Worm (Caenorhabditis elegans) whole organism, late embryonic: ENCODE data around the gene wdr-5.1.
A peak's percentile ranks its signal among the peaks of the same experiment; 100 is the strongest.

ENCODE experiments used
- C08G9.2 ChIP-seq: sonication (generic microtip); optimal IDR thresholded peaks from 2 replicates; lab custom pipeline; 2016; ENCODE audit warnings: mild to moderate bottlenecking, missing genetic modification characterization, moderate library complexity, missing compliant biosample characterization
- C38D4.7 ChIP-seq: fragments of 200-800 bp; sonication (Bioruptor generic); optimal IDR thresholded peaks from 2 replicates; lab custom pipeline; 2018; ENCODE audit warnings: mild to moderate bottlenecking, missing genetic modification characterization, moderate library complexity, missing compliant biosample characterization
- K02D7.2 ChIP-seq: sonication (generic microtip); optimal IDR thresholded peaks from 2 replicates; lab custom pipeline; 2017; ENCODE audit warnings: mild to moderate bottlenecking, missing genetic modification characterization, missing compliant biosample characterization
- T23F11.4 ChIP-seq: fragments of 200-800 bp; sonication (Bioruptor generic); optimal IDR thresholded peaks from 2 replicates; lab custom pipeline; 2018; ENCODE audit warnings: mild to moderate bottlenecking, missing genetic modification characterization, missing compliant biosample characterization
- Y22D7AL.16 ChIP-seq: sonication (generic microtip); optimal IDR thresholded peaks from 2 replicates; lab custom pipeline; 2016; ENCODE audit warnings: missing genetic modification characterization, missing compliant biosample characterization
- ama-1 ChIP-seq: fragments of 150-350 bp; optimal IDR thresholded peaks from 2 replicates; lab custom pipeline; 2014
- ceh-14 ChIP-seq: sonication (generic microtip); optimal IDR thresholded peaks from 2 replicates; lab custom pipeline; 2016; ENCODE audit warnings: missing genotype, missing genetic modification characterization, missing compliant biosample characterization
- ceh-18 ChIP-seq: sonication (generic microtip); optimal IDR thresholded peaks from 2 replicates; lab custom pipeline; 2016; ENCODE audit warnings: missing genetic modification characterization, missing compliant biosample characterization
- ceh-19 ChIP-seq: fragments of 200-800 bp; sonication (Bioruptor generic); optimal IDR thresholded peaks from 2 replicates; lab custom pipeline; 2018; ENCODE audit warnings: mild to moderate bottlenecking, missing genetic modification characterization, missing compliant biosample characterization
- ceh-2 ChIP-seq: sonication (generic microtip); optimal IDR thresholded peaks from 2 replicates; lab custom pipeline; 2016; ENCODE audit warnings: missing genotype, missing genetic modification characterization, missing compliant biosample characterization
- ceh-24 ChIP-seq: sonication (generic microtip); optimal IDR thresholded peaks from 2 replicates; lab custom pipeline; 2016; ENCODE audit warnings: mild to moderate bottlenecking, missing genetic modification characterization, missing compliant biosample characterization
- ceh-30 ChIP-seq: fragments of 150-350 bp; optimal IDR thresholded peaks from 2 replicates; lab custom pipeline; 2014; ENCODE audit warnings: missing biosample characterization, missing genetic modification characterization
- ceh-31 ChIP-seq: sonication (generic microtip); optimal IDR thresholded peaks from 2 replicates; lab custom pipeline; 2016; ENCODE audit warnings: missing genetic modification characterization, missing compliant biosample characterization
- ceh-6 ChIP-seq: fragments of 200-800 bp; sonication (Bioruptor generic); optimal IDR thresholded peaks from 2 replicates; lab custom pipeline; 2018; ENCODE audit warnings: mild to moderate bottlenecking, missing genetic modification characterization, missing compliant biosample characterization
- che-1 ChIP-seq: sonication (generic microtip); optimal IDR thresholded peaks from 2 replicates; lab custom pipeline; 2016; ENCODE audit warnings: mild to moderate bottlenecking, missing genetic modification characterization, missing compliant biosample characterization
- dve-1 ChIP-seq: sonication (generic microtip); optimal IDR thresholded peaks from 2 replicates; lab custom pipeline; 2017; ENCODE audit warnings: antibody characterized with exemption, mild to moderate bottlenecking, missing genetic modification characterization, missing compliant biosample characterization
- elt-2 ChIP-seq: sonication (generic microtip); optimal IDR thresholded peaks from 2 replicates; lab custom pipeline; 2016; ENCODE audit warnings: missing genetic modification reagents, missing genetic modification characterization, missing compliant biosample characterization
- eyg-1 ChIP-seq: sonication (generic microtip); optimal IDR thresholded peaks from 2 replicates; lab custom pipeline; 2016; ENCODE audit warnings: missing genotype, missing genetic modification characterization, missing compliant biosample characterization
- fax-1 ChIP-seq: sonication (generic microtip); optimal IDR thresholded peaks from 2 replicates; lab custom pipeline; 2016; ENCODE audit warnings: missing genotype, missing genetic modification characterization, missing compliant biosample characterization
- fkh-10 ChIP-seq: fragments of 150-350 bp; optimal IDR thresholded peaks from 2 replicates; lab custom pipeline; 2014; ENCODE audit warnings: missing biosample characterization, missing genetic modification reagents, missing genetic modification characterization
- fkh-6 ChIP-seq: sonication (generic microtip); optimal IDR thresholded peaks from 2 replicates; lab custom pipeline; 2016; ENCODE audit warnings: missing genetic modification characterization, missing compliant biosample characterization
- gmeb-2 ChIP-seq: sonication (generic microtip); optimal IDR thresholded peaks from 2 replicates; lab custom pipeline; 2016; ENCODE audit warnings: missing genetic modification characterization, inconsistent platforms, missing compliant biosample characterization
- hlh-13 ChIP-seq: fragments of 200-800 bp; sonication (Bioruptor generic); optimal IDR thresholded peaks from 2 replicates; lab custom pipeline; 2018; ENCODE audit warnings: mild to moderate bottlenecking, missing genetic modification characterization, missing compliant biosample characterization
- hlh-30 ChIP-seq: sonication (generic microtip); optimal IDR thresholded peaks from 2 replicates; lab custom pipeline; 2017; ENCODE audit warnings: antibody characterized with exemption, missing genetic modification characterization, missing compliant biosample characterization; ENCODE audit not compliant: insufficient read depth
- hlh-8 ChIP-seq: sonication (generic microtip); optimal IDR thresholded peaks from 2 replicates; lab custom pipeline; 2016; ENCODE audit warnings: missing genotype, missing genetic modification characterization, missing compliant biosample characterization
- lim-6 ChIP-seq: sonication (generic microtip); optimal IDR thresholded peaks from 2 replicates; lab custom pipeline; 2016; ENCODE audit warnings: missing genetic modification characterization, missing compliant biosample characterization
- lin-11 ChIP-seq: fragments of 200-800 bp; sonication (Bioruptor generic); optimal IDR thresholded peaks from 2 replicates; lab custom pipeline; 2018; ENCODE audit warnings: mild to moderate bottlenecking, missing genetic modification characterization, missing compliant biosample characterization
- madf-2 ChIP-seq: sonication (generic microtip); optimal IDR thresholded peaks from 2 replicates; lab custom pipeline; 2017; ENCODE audit warnings: missing genetic modification characterization, missing compliant biosample characterization
- npax-4 ChIP-seq: sonication (generic microtip); optimal IDR thresholded peaks from 2 replicates; lab custom pipeline; 2016; ENCODE audit warnings: missing genetic modification characterization, missing compliant biosample characterization
- odd-2 ChIP-seq: sonication (generic microtip); optimal IDR thresholded peaks from 2 replicates; lab custom pipeline; 2017; ENCODE audit warnings: antibody characterized with exemption, mild to moderate bottlenecking, missing genetic modification characterization, missing compliant biosample characterization
- pag-3 ChIP-seq: sonication (generic microtip); optimal IDR thresholded peaks from 2 replicates; lab custom pipeline; 2016; ENCODE audit warnings: missing compliant biosample characterization, missing genetic modification characterization, borderline replicate concordance
- pat-9 ChIP-seq: fragments of 200-800 bp; sonication (Bioruptor generic); optimal IDR thresholded peaks from 2 replicates; lab custom pipeline; 2018; ENCODE audit warnings: mild to moderate bottlenecking, missing genetic modification characterization, moderate library complexity, missing compliant biosample characterization
- pax-1 ChIP-seq: fragments of 150-350 bp; optimal IDR thresholded peaks from 2 replicates; lab custom pipeline; 2014; ENCODE audit warnings: missing biosample characterization, missing genetic modification characterization
- pha-4 ChIP-seq: fragments of 150-350 bp; optimal IDR thresholded peaks from 2 replicates; lab custom pipeline; 2018; ENCODE audit warnings: missing biosample characterization, missing genetic modification reagents, missing genetic modification characterization
- ref-2 ChIP-seq: sonication (generic microtip); optimal IDR thresholded peaks from 2 replicates; lab custom pipeline; 2016; ENCODE audit warnings: missing genetic modification characterization, missing compliant biosample characterization
- rnt-1 ChIP-seq: sonication (generic microtip); optimal IDR thresholded peaks from 2 replicates; lab custom pipeline; 2016; ENCODE audit warnings: missing genetic modification characterization, missing compliant biosample characterization
- sdc-2 ChIP-seq: sonication (generic microtip); optimal IDR thresholded peaks from 2 replicates; lab custom pipeline; 2016; ENCODE audit warnings: missing genotype, missing genetic modification characterization, missing compliant biosample characterization
- sox-2 ChIP-seq: fragments of 200-800 bp; sonication (Bioruptor generic); IDR thresholded peaks from 2 replicates; pipeline ENCODE4 v1.3.6; 2022; ENCODE audit warnings: missing genetic modification reagents, missing genetic modification characterization, missing compliant biosample characterization
- tbx-2 ChIP-seq: sonication (generic microtip); optimal IDR thresholded peaks from 2 replicates; lab custom pipeline; 2016; ENCODE audit warnings: missing genetic modification characterization, missing compliant biosample characterization
- tbx-7 ChIP-seq: sonication (generic microtip); optimal IDR thresholded peaks from 2 replicates; lab custom pipeline; 2016; ENCODE audit warnings: missing genotype, missing genetic modification characterization, missing compliant biosample characterization
- ttx-3 ChIP-seq: sonication (generic microtip); optimal IDR thresholded peaks from 2 replicates; lab custom pipeline; 2016; ENCODE audit warnings: missing genetic modification reagents, missing genetic modification characterization, missing compliant biosample characterization
- unc-3 ChIP-seq, 2 experiments: fragments of 200-800 bp in 1 of 2; sonication (Bioruptor generic) in 1 of 2; sonication (generic microtip) in 1 of 2; conservative IDR thresholded peaks in 1 of 2; optimal IDR thresholded peaks in 1 of 2; 2 replicates each; pipeline versions ENCODE4 v1.3.6 to Lab custom; 2016 to 2022; ENCODE audit warnings: missing compliant biosample characterization in 2 of 2, missing genetic modification characterization in 2 of 2, missing genetic modification reagents in 1 of 2
- unc-42 ChIP-seq: sonication (generic microtip); optimal IDR thresholded peaks from 2 replicates; lab custom pipeline; 2016; ENCODE audit warnings: missing genotype, missing genetic modification characterization, missing compliant biosample characterization
- unc-55 ChIP-seq: sonication (generic microtip); optimal IDR thresholded peaks from 2 replicates; lab custom pipeline; 2017; ENCODE audit warnings: missing biosample characterization, missing genetic modification reagents, missing genetic modification characterization
- unc-86 ChIP-seq: sonication (generic microtip); optimal IDR thresholded peaks from 2 replicates; lab custom pipeline; 2016; ENCODE audit warnings: missing genetic modification characterization, missing compliant biosample characterization
- zip-5 ChIP-seq: sonication (generic microtip); optimal IDR thresholded peaks from 2 replicates; lab custom pipeline; 2016; ENCODE audit warnings: missing genetic modification characterization, missing compliant biosample characterization
- ztf-16 ChIP-seq: sonication (generic microtip); optimal IDR thresholded peaks from 2 replicates; lab custom pipeline; 2017; ENCODE audit warnings: missing genetic modification characterization, missing compliant biosample characterization

Gene wdr-5.1

DNA sequence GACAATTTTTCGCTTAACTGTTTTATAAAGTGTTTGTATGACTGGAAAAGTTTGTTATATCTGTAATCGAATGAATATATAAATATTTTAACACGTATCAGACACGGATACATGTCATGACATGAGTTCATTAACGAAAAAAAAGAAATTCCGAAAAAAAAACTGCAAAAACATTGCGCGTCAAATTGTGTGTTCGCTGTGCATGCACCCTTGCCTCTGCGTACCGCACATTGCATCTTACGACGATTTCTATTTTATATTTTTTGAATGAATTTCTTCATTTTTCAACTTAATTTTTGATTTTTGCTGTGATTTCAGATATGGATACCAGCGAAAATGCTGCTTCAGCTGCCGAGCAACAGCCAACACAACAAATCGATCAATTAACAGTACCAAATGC, at the start of gene wdr-5.1:
Gene wdr-5.1 (plus strand): TSS at position 319 of the 400 bp plus-strand sequence.
- TF ChIP-seq madf-2 (tag; lab: Kevin White, UChicago) (no peak), odd-2 (no peak), sox-2 (GFP tag; lab: Robert Waterston, UW) (no peak), ceh-31 (no peak), ceh-24 (tag; lab: Kevin White, UChicago) (no peak)

DNA sequence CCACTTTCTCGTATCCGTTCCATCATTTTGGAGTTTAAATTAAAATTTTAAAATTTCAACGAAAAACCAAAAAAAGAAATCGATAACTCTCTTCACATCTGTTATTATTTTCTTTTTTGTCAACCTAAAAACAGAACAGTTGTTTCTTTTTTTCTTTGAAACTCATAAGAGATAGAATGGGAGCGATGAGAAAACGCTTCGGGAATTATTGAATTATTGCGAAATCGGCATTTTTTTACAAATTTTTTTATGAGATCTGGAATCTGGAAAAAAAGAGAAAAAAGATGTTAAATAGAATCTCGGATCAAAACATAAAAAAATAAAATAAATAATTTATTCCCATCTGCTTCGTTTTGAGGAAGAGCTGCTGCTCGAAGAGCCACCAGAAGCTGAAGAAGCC, 47.6 kb upstream of the wdr-5.1 start, which contains the start of gene C46F11.5:
Gene C46F11.5 (minus strand): TSS at position 128 of the 400 bp plus-strand sequence.
- TF ChIP-seq fax-1 (tag; lab: Kevin White, UChicago) (no peak), hlh-8 (tag; lab: Kevin White, UChicago) (no peak), tbx-7 (no peak), ceh-19 (GFP tag; lab: Kevin White, UChicago) (no peak), ceh-14 (tag; lab: Kevin White, UChicago) (no peak), ztf-16 (tag; lab: Kevin White, UChicago) (no peak), unc-86 (tag; lab: Kevin White, UChicago) (no peak), C38D4.7 (no peak), rnt-1 (tag; lab: Kevin White, UChicago) (no peak), ceh-31 (no peak), lim-6 (no peak), dve-1 (tag; lab: Kevin White, UChicago) (no peak), hlh-30 (tag; lab: Kevin White, UChicago) (no peak)

DNA sequence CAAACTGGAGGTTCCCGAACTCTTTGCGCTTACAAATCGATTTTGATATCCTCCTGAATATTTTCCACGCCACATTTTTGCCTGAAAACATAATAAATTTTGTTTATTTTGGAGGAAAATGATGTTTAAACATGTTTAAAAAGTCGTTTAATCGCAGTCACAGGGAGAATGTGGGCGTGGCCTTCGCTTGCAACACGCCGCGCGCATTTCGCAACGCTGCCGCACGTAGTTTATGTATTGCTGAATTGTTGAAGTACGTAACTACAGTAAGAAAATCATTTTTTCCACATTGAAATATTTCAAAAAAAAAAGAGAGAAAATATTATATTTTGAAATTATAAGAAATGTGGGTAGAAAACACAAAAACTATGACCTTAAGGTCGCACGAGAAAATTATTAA, 40.9 kb upstream of the wdr-5.1 start, which contains the start of gene C46F11.4:
Gene C46F11.4 (minus strand): TSS at position 81 of the 400 bp plus-strand sequence.
- TF ChIP-seq ceh-14 (tag; lab: Kevin White, UChicago) = peak; percentile 92
- peak; percentile 78 for TF ChIP-seq che-1 (tag; lab: Kevin White, UChicago)
- no peak for TF ChIP-seq pha-4
- TF ChIP-seq eyg-1 (tag; lab: Kevin White, UChicago) = peak; percentile 56
- peak; percentile 83 for TF ChIP-seq unc-3 (GFP tag; conservative IDR thresholded peaks at IDR 0.05; lab: Robert Waterston, UW)
- peak; percentile 84 for TF ChIP-seq unc-3 (tag; optimal IDR thresholded peaks at IDR 0.05; lab: Kevin White, UChicago)
- TF ChIP-seq ttx-3 = peak; percentile 88
- TF ChIP-seq unc-42 (tag; lab: Kevin White, UChicago) = peak; percentile 34
- no peak for TF ChIP-seq pag-3 (tag; lab: Kevin White, UChicago)
- no peak for TF ChIP-seq pax-1 (tag; lab: Kevin White, UChicago)
- peak; percentile 11 for TF ChIP-seq ceh-18
- TF ChIP-seq ceh-6 = peak; percentile 84
- peak; percentile 78 for TF ChIP-seq zip-5 (tag; lab: Kevin White, UChicago)
- TF ChIP-seq fkh-6 (tag; lab: Kevin White, UChicago) = peak; percentile 77
- TF ChIP-seq npax-4 = peak; percentile 75
- no peak for TF ChIP-seq ama-1 (lab: Kevin White, UChicago)
- peak; percentile 87 for TF ChIP-seq K02D7.2 (tag; lab: Kevin White, UChicago)
- TF ChIP-seq T23F11.4 (GFP tag; lab: Kevin White, UChicago) = peak; percentile 72
- peak; percentile 85 for TF ChIP-seq ceh-2 (tag; lab: Kevin White, UChicago)
- peak; percentile 80 for TF ChIP-seq madf-2 (tag; lab: Kevin White, UChicago)
- TF ChIP-seq odd-2 = peak; percentile 87
- TF ChIP-seq ceh-30 = no peak
- peak; percentile 91 for TF ChIP-seq fax-1 (tag; lab: Kevin White, UChicago)
- TF ChIP-seq ref-2 (tag; lab: Kevin White, UChicago) = peak; percentile 61
- TF ChIP-seq ztf-16 (tag; lab: Kevin White, UChicago) = peak; percentile 80
- no peak for TF ChIP-seq hlh-30 (tag; lab: Kevin White, UChicago)
- peak; percentile 88 for TF ChIP-seq gmeb-2
- peak; percentile 85 for TF ChIP-seq pat-9
- peak; percentile 57 for TF ChIP-seq sdc-2
- peak; percentile 82 for TF ChIP-seq lin-11 (tag; lab: Kevin White, UChicago)
- TF ChIP-seq C38D4.7 = peak; percentile 82
- TF ChIP-seq unc-55 = no peak
- peak; percentile 43 for TF ChIP-seq tbx-7
- TF ChIP-seq elt-2 = peak; percentile 96
- peak; percentile 66 for TF ChIP-seq hlh-13 (GFP tag; lab: Kevin White, UChicago)
- TF ChIP-seq Y22D7AL.16 (tag; lab: Kevin White, UChicago) = peak; percentile 76
- TF ChIP-seq ceh-31 = peak; percentile 84
- TF ChIP-seq C08G9.2 = peak; percentile 70
- TF ChIP-seq rnt-1 (tag; lab: Kevin White, UChicago) = peak; percentile 79
- peak; percentile 1 for TF ChIP-seq lim-6
- peak; percentile 92 for TF ChIP-seq tbx-2 (tag; lab: Kevin White, UChicago)
- peak; percentile 30 for TF ChIP-seq fkh-10
